Worm (Caenorhabditis elegans) whole organism, young adult: ENCODE measurements around the gene ddn-3.
"Not testable (repeated sequence)": the region's sequence is repeated elsewhere in the genome, so short reads cannot be mapped to it uniquely, and the experiment has no call there.

ENCODE experiments used
- F10E7.11 ChIP-seq: sonication (generic microtip); optimal IDR thresholded peaks from 2 replicates; lab custom pipeline; 2017; ENCODE audit warnings: mild to moderate bottlenecking, missing genetic modification characterization, moderate library complexity, missing compliant biosample characterization
- Y79H2A.3 ChIP-seq: fragments of 200-800 bp; sonication (Bioruptor generic); conservative IDR thresholded peaks from 2 replicates; pipeline ENCODE4 v1.3.6; 2022; ENCODE audit warnings: missing genetic modification reagents, missing genetic modification characterization, missing compliant biosample characterization
- ama-1 ChIP-seq, 3 experiments: fragments of 150-350 bp in 1 of 3; sonication (generic microtip) in 2 of 3; optimal IDR thresholded peaks; 2 replicates each; lab custom pipeline; 2014 to 2018; ENCODE audit warnings: missing biosample characterization in 2 of 3, missing genetic modification characterization in 2 of 3, missing genetic modification reagents in 2 of 3
- bed-2 ChIP-seq: fragments of 200-800 bp; sonication (Bioruptor generic); IDR thresholded peaks from 2 replicates; pipeline ENCODE4 v1.3.6; 2022; ENCODE audit warnings: missing genetic modification reagents, missing genetic modification characterization, missing compliant biosample characterization
- ceh-27 ChIP-seq: fragments of 200-800 bp; sonication (Bioruptor generic); optimal IDR thresholded peaks from 2 replicates; lab custom pipeline; 2018; ENCODE audit warnings: mild to moderate bottlenecking, missing genetic modification characterization, moderate library complexity, missing compliant biosample characterization
- dpl-1 ChIP-seq: fragments of 150-350 bp; optimal IDR thresholded peaks from 2 replicates; lab custom pipeline; 2014; ENCODE audit warnings: missing biosample characterization, missing genetic modification reagents, missing genetic modification characterization
- ets-4 ChIP-seq: fragments of 200-800 bp; sonication (Bioruptor generic); optimal IDR thresholded peaks from 2 replicates; lab custom pipeline; 2018; ENCODE audit warnings: mild to moderate bottlenecking, missing genetic modification characterization, missing compliant biosample characterization
- hlh-12 ChIP-seq: sonication (generic microtip); optimal IDR thresholded peaks from 2 replicates; lab custom pipeline; 2016; ENCODE audit warnings: missing genetic modification characterization, missing compliant biosample characterization
- lin-35 ChIP-seq, 3 experiments: fragments of 150-350 bp in 2 of 3; sonication (generic microtip) in 1 of 3; optimal IDR thresholded peaks; 2 replicates each; lab custom pipeline; 2014 to 2018; ENCODE audit warnings: missing biosample characterization in 3 of 3, missing genetic modification characterization in 3 of 3, missing genetic modification reagents in 3 of 3
- lsy-27 ChIP-seq: sonication (generic microtip); optimal IDR thresholded peaks from 2 replicates; lab custom pipeline; 2017; ENCODE audit warnings: missing genetic modification characterization, mild to moderate bottlenecking, missing compliant biosample characterization, antibody characterized with exemption, missing genotype, borderline replicate concordance; ENCODE audit not compliant: insufficient read depth
- sptf-2 ChIP-seq: fragments of 200-800 bp; sonication (Bioruptor generic); optimal IDR thresholded peaks from 2 replicates; lab custom pipeline; 2018; ENCODE audit warnings: mild to moderate bottlenecking, missing genetic modification characterization, missing compliant biosample characterization
- unc-62 ChIP-seq: fragments of 150-350 bp; optimal IDR thresholded peaks from 2 replicates; lab custom pipeline; 2014; ENCODE audit warnings: missing biosample characterization, missing genetic modification reagents, missing genetic modification characterization

ce11 chrV:14309632-14310031 lies 1.4 kb downstream of the ddn-3 start, which contains the start of gene F14D7.14:
- TF ChIP-seq bed-2 (GFP tag; lab: Robert Waterston, UW); F10E7.11 (tag; lab: Kevin White, UChicago); dpl-1; ama-1 (optimal IDR thresholded peaks at IDR 0.05; lab: Kevin White, UChicago); ama-1 (GFP tag; optimal IDR thresholded peaks at IDR 0.05; lab: Kevin White, UChicago); unc-62 (GFP tag; lab: Kevin White, UChicago); ets-4; lin-35 (GFP tag; optimal IDR thresholded peaks at IDR 0.05; lab: Kevin White, UChicago); Y79H2A.3 (GFP tag; lab: Robert Waterston, UW); hlh-12; sptf-2 (GFP tag; lab: Kevin White, UChicago); ceh-27 (GFP tag; lab: Kevin White, UChicago); lsy-27 (tag; lab: Kevin White, UChicago): not testable (repeated sequence)
